Fruit fly (Drosophila melanogaster): ENCODE results near the gene CG7465.

dm6 chr3L:4440153-4440552 is 39.9 kb upstream of the CG7465 start:
- TF ChIP-seq CG8478 (optimal IDR thresholded peaks at IDR 0.05), result no peak
- TF ChIP-seq Dll (optimal IDR thresholded peaks at IDR 0.05), result no peak
